Fruit fly (Drosophila melanogaster) whole organism, embryonic: Measurements from ENCODE around the gene CG33514.

Source experiments
- CG13296 ChIP-seq: fragments of 200-800 bp; sonication (Bioruptor generic); optimal IDR thresholded peaks from 3 replicates; lab custom pipeline; 2018; ENCODE audit warnings: missing biosample characterization, mild to moderate bottlenecking, missing genetic modification characterization
- Hr78 ChIP-seq, 2 experiments: fragments of 200-800 bp in 1 of 2; fragments of >200 bp in 1 of 2; sonication (Bioruptor generic) in 1 of 2; optimal IDR thresholded peaks; 2 replicates each; lab custom pipeline; 2017 to 2019; ENCODE audit warnings: missing biosample characterization in 2 of 2, missing genetic modification characterization in 2 of 2, mild to moderate bottlenecking in 1 of 2, moderate library complexity in 1 of 2
- oc ChIP-seq: fragments of 200-800 bp; sonication (Bioruptor generic); optimal IDR thresholded peaks from 2 replicates; lab custom pipeline; 2018; ENCODE audit warnings: missing biosample characterization, mild to moderate bottlenecking, missing genetic modification characterization, moderate library complexity
- ranshi ChIP-seq: fragments of 200-800 bp; sonication (Bioruptor generic); IDR thresholded peaks from 2 replicates; pipeline ENCODE4 v1.3.6; 2022; ENCODE audit warnings: missing biosample characterization, missing genetic modification characterization
- sna ChIP-seq: fragments of 200-800 bp; sonication (Bioruptor generic); IDR thresholded peaks from 2 replicates; pipeline ENCODE4 v1.3.6; 2022; ENCODE audit warnings: missing biosample characterization, missing genetic modification characterization; ENCODE audit not compliant: partially characterized antibody

dm6 chr3L:4352009-4352408 lies 13.2 kb upstream of the CG33514 start:
- TF ChIP-seq ranshi (GFP tag; lab: Robert Waterston, UW) (no peak), Hr78 (GFP tag; optimal IDR thresholded peaks at IDR 0.05; lab: Kevin White, UChicago) (no peak), CG13296 (GFP tag; lab: Kevin White, UChicago) (no peak), oc (tag; lab: Kevin White, UChicago) (no peak), sna (GFP tag; lab: Robert Waterston, UW) (no peak)
